Fruit fly (Drosophila melanogaster): Measurements from ENCODE around the gene CG33099.

CG33099 gene

dm6 chr3R:22539762-22540161 is 9.4 kb upstream of the CG33099 start, which contains the start of gene CG5326:
Gene CG5326 (minus strand): TSS chr3R:22539919.
- TF ChIP-seq CG3995 (GFP tag; optimal IDR thresholded peaks at IDR 0.05) (peak; percentile 51), sqz (GFP tag; optimal IDR thresholded peaks at IDR 0.05) (no peak), CG14014 (GFP tag; IDR thresholded peaks at IDR 0.05) (peak; percentile 32; the same call in 1 of the 2 replicates), croc (GFP tag; conservative IDR thresholded peaks at IDR 0.05) (no peak), CG14860 (GFP tag; IDR thresholded peaks at IDR 0.05; ENCODE audit: partially characterized antibody) (no peak), Max (GFP tag; optimal IDR thresholded peaks at IDR 0.05) (no peak), Ada2b (GFP tag; IDR thresholded peaks at IDR 0.05) (no peak), Ets97D (GFP tag; optimal IDR thresholded peaks at IDR 0.05) (no peak), al (GFP tag; IDR thresholded peaks at IDR 0.05) (no peak), CG13287 (GFP tag; IDR thresholded peaks at IDR 0.05; ENCODE audit: partially characterized antibody) (no peak), Neu2 (GFP tag; optimal IDR thresholded peaks at IDR 0.05; ENCODE audit: borderline replicate concordance) (no peak), CG33557 (GFP tag; optimal IDR thresholded peaks at IDR 0.05) (no peak), Dad (GFP tag; optimal IDR thresholded peaks at IDR 0.05) (no peak), CG5180 (GFP tag; optimal IDR thresholded peaks at IDR 0.05) (no peak), wdn (GFP tag; IDR thresholded peaks at IDR 0.05) (no peak), toy (GFP tag; IDR thresholded peaks at IDR 0.05) (no peak), Med (GFP tag) (peak; percentile 79), Nf-YA (GFP tag; IDR thresholded peaks at IDR 0.05) (no peak), slbo (GFP tag; IDR thresholded peaks at IDR 0.05) (no peak), CG12236 (GFP tag; optimal IDR thresholded peaks at IDR 0.05) (no peak), CG15269 (tag; optimal IDR thresholded peaks at IDR 0.05) (no peak), Myb (GFP tag; optimal IDR thresholded peaks at IDR 0.05) (no peak), CG31441 (GFP tag; IDR thresholded peaks at IDR 0.05) (no peak), sob (GFP tag; IDR thresholded peaks at IDR 0.05) (peak; percentile 23; the same call in 1 of the 2 replicates), CG8388 (GFP tag; optimal IDR thresholded peaks at IDR 0.05) (no peak), vvl (GFP tag; IDR thresholded peaks at IDR 0.05) (no peak), jigr1 (GFP tag; IDR thresholded peaks at IDR 0.05) (no peak), Oli (tag; optimal IDR thresholded peaks at IDR 0.05) (no peak), CG8290 (GFP tag; optimal IDR thresholded peaks at IDR 0.05) (no peak), CG8290 (tag; optimal IDR thresholded peaks at IDR 0.05) (peak in 1 of 2 experiments; percentile 40), CG33213 (GFP tag; optimal IDR thresholded peaks at IDR 0.05) (no peak), Deaf1 (tag; optimal IDR thresholded peaks at IDR 0.05) (peak; percentile 91), CG7271 (tag; optimal IDR thresholded peaks at IDR 0.05) (no peak), danr (GFP tag; IDR thresholded peaks at IDR 0.05) (no peak), NfI (GFP tag; optimal IDR thresholded peaks at IDR 0.05) (no peak), stc (GFP tag; IDR thresholded peaks at IDR 0.05) (no peak), CG13894 (tag; optimal IDR thresholded peaks at IDR 0.05) (peak; percentile 27), Dbx (GFP tag; IDR thresholded peaks at IDR 0.05) (no peak), sr (GFP tag; IDR thresholded peaks at IDR 0.05) (no peak), MESR4 (GFP tag; optimal IDR thresholded peaks at IDR 0.05) (no peak), Scr (GFP tag; IDR thresholded peaks at IDR 0.05; ENCODE audit: partially characterized antibody) (no peak), chm (GFP tag; IDR thresholded peaks at IDR 0.05) (peak; percentile 39; the same call in 1 of the 2 replicates), unpg (GFP tag; optimal IDR thresholded peaks at IDR 0.05) (no peak), ac (GFP tag; optimal IDR thresholded peaks at IDR 0.05) (no peak), nom (GFP tag; optimal IDR thresholded peaks at IDR 0.05) (peak; percentile 49), CG17328 (GFP tag; IDR thresholded peaks at IDR 0.05) (no peak), CG9817 (tag; optimal IDR thresholded peaks at IDR 0.05) (no peak), Kr (GFP tag; optimal IDR thresholded peaks at IDR 0.05) (no peak), chinmo (GFP tag; IDR thresholded peaks at IDR 0.05; ENCODE audit: partially characterized antibody) (peak; percentile 63; the same call in 2 of the 4 replicates), phol (tag; optimal IDR thresholded peaks at IDR 0.05) (no peak), jing (GFP tag; optimal IDR thresholded peaks at IDR 0.05) (no peak), Chrac-16 (GFP tag; optimal IDR thresholded peaks at IDR 0.05) (no peak)

Data from whole organism, embryonic.